Fruit fly (Drosophila melanogaster): ENCODE data around the gene Coq3.
A peak's percentile ranks its signal among the peaks of the same experiment; 100 is the strongest.

DNA sequence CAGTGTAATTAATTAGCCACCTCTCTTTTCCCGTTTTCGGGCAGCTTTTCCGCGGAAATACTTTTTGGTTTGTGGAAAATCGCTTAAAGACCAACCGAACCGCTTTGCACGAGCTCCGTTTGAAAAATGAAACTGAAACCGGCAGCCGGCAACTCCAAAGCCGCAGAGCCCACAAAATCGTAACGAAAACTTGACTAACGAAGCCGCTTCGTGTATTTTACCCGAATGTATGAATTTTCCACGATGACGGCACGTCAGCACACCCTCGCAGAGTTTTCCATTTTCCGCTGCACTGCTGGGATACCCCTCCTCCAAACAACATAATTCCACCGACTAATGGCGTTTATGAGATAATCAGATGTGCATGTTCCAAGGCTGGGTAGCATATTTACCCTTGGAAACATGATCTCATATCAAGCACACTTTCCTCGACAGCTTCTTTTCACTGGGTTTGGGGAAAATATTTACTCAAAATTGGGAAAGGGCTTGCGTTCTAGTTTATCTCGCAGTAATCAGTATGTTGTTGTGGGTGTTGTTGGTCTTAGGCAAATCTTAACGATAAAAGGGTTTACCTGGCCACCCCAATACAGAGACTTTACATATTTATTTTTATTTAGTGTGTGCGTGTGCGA, 40.3 kb upstream of the Coq3 start, which contains the start of gene Ret:
- TF ChIP-seq Sox14 (GFP tag; optimal IDR thresholded peaks at IDR 0.05) = no peak
- 0 out of 3 replicates have a peak, but pooled peaks have one; percentile 31 for TF ChIP-seq CG8119 (GFP tag; IDR thresholded peaks at IDR 0.05)
- no peak for TF ChIP-seq Gug (GFP tag; IDR thresholded peaks at IDR 0.05)
- TF ChIP-seq CG4318 (GFP tag; optimal IDR thresholded peaks at IDR 0.05) = no peak
- no peak for TF ChIP-seq CG1621 (tag; optimal IDR thresholded peaks at IDR 0.05)
- no peak for TF ChIP-seq esn (GFP tag; optimal IDR thresholded peaks at IDR 0.05)
- TF ChIP-seq CG10669 (GFP tag; optimal IDR thresholded peaks at IDR 0.05) = no peak
- TF ChIP-seq CG3032 (tag; optimal IDR thresholded peaks at IDR 0.05) = no peak
- TF ChIP-seq svp (GFP tag) = no peak
- no peak for TF ChIP-seq Sox102F (GFP tag; optimal IDR thresholded peaks at IDR 0.05)
- no peak for TF ChIP-seq CG8632 (GFP tag; optimal IDR thresholded peaks at IDR 0.05)
- TF ChIP-seq fd59A (GFP tag; optimal IDR thresholded peaks at IDR 0.05) = no peak
- TF ChIP-seq CG10631 (GFP tag; optimal IDR thresholded peaks at IDR 0.05) = no peak

Measured in whole organism, prepupa.